Fruit fly (Drosophila melanogaster): ENCODE data around the gene CG11760.

Gene CG11760

DNA sequence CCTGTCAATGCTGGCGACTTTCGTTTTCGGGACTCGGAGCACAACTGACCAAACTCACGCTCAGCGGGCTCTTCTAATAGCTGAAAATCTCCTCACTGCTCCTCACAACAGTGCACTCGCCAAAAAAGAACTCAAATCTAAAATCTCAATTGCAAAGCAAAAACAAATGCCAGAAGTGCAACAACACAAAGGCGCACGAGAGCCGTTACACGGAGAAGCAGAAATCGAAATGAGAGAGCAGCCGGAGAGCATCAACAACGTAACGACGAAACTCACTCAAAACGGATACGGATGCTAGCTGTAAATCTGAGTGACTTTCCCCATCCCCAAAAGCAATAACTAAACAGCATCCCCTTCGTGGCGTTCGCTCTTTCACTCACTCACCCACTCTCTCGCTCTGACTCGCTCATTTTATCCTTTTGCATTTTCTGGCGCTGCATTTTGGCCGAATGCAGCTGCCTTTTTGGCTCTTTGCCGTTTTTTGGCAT, 21.2 kb upstream of the CG11760 start, which contains the start of gene hb:
Gene hb (minus strand): TSS at position 51 of the 488 bp plus-strand sequence.
- TF ChIP-seq pan (optimal IDR thresholded peaks at IDR 0.05) (no peak), psq (optimal IDR thresholded peaks at IDR 0.05) (no peak), usp (GFP tag; optimal IDR thresholded peaks at IDR 0.05) (no peak), EcR (GFP tag; optimal IDR thresholded peaks at IDR 0.05) (no peak), Dll (optimal IDR thresholded peaks at IDR 0.05) (no peak), CG8478 (optimal IDR thresholded peaks at IDR 0.05) (no peak)

DNA sequence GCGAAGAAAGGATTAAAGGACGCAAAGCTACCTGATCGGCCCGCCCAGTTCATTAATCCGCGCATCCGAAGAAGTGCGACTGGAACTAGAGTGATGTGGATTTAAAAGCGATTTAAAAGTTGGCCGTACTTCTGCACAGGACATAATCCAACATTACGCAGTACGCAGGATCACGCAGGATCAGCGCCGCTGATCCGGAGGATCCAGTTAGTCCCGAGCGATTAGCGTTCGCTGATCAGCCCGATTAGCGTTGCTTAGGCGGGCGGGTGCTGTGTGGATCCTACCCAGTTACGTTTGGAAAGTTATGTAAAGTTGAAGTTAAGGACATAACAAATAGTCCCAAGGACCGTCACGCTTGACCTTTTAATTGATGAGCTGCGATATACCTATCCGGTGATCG, 19.8 kb upstream of the CG11760 start:
- TF ChIP-seq usp (GFP tag; optimal IDR thresholded peaks at IDR 0.05) = no peak
- no peak for TF ChIP-seq psq (optimal IDR thresholded peaks at IDR 0.05)
- no peak for TF ChIP-seq CG8478 (optimal IDR thresholded peaks at IDR 0.05)
- no peak for TF ChIP-seq EcR (GFP tag; optimal IDR thresholded peaks at IDR 0.05)

DNA sequence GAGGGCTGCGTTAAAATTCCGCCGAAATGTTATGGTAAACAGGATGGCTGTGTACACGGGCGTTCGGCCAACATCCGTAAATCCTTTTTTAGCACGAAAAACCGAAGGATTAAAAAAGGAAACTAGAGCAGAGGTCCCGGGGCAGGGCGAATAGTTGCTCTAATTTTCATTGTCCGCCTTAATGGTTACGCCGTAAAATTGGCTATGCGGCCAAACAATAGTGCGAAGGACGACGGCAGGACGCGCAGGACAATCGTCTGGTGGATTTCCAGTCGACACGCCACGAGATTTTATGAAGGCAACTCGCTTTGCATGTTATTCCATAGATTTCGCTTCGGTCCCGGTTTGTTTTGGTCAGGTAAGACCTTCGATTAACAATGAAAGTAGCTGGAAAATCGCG, 18.3 kb upstream of the CG11760 start:
- TF ChIP-seq Dll (optimal IDR thresholded peaks at IDR 0.05) (no peak), CG8478 (optimal IDR thresholded peaks at IDR 0.05) (no peak), pan (optimal IDR thresholded peaks at IDR 0.05) (no peak), psq (optimal IDR thresholded peaks at IDR 0.05) (no peak), usp (GFP tag; optimal IDR thresholded peaks at IDR 0.05) (no peak), EcR (GFP tag; optimal IDR thresholded peaks at IDR 0.05) (no peak)

DNA sequence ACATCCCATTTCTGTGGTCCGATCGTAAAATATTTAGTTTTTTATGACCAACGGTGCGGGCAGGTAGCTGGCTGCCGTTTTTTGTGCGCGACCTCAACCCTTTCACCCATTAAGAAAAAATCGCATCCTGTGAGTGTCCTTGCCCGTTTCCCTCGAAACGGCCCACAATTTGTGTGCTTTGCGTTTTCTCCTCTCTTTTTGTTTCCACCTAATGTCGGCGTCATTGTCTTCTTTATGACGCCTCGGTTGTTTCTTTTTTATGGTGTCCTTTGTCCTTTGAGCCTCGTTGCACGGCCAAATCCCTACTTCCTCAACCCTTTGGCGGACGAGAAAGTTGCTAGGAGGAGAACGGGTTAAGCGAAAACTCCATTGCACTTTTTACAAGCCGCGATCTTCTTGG, 17.8 kb upstream of the CG11760 start:
- TF ChIP-seq usp (GFP tag; optimal IDR thresholded peaks at IDR 0.05) (no peak), EcR (GFP tag; optimal IDR thresholded peaks at IDR 0.05) (no peak), psq (optimal IDR thresholded peaks at IDR 0.05) (no peak), CG8478 (optimal IDR thresholded peaks at IDR 0.05) (no peak), Dll (optimal IDR thresholded peaks at IDR 0.05) (no peak), pan (optimal IDR thresholded peaks at IDR 0.05) (no peak)

DNA sequence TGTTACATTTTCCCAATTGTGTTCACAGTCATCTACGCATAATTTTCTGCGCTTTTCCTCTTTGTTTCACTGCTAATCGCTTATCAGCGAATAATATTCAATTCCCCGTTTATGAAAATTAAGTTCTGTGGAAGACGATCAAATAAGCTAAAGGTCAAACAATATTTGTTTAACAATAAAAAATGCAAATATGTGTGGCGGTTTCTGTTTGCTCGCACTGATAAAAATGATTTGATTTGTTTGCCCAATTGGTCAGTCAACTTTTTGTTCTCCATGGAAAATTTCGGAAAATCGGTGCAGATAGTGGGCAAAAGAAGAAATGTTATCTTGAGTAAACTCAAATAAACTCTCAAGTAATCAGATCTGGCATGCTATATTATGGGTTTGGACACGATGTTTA, 14.3 kb upstream of the CG11760 start:
- TF ChIP-seq Dll (optimal IDR thresholded peaks at IDR 0.05) (no peak), CG8478 (optimal IDR thresholded peaks at IDR 0.05) (no peak), EcR (GFP tag; optimal IDR thresholded peaks at IDR 0.05) (no peak), pan (optimal IDR thresholded peaks at IDR 0.05) (no peak), psq (optimal IDR thresholded peaks at IDR 0.05) (no peak), usp (GFP tag; optimal IDR thresholded peaks at IDR 0.05) (no peak)

DNA sequence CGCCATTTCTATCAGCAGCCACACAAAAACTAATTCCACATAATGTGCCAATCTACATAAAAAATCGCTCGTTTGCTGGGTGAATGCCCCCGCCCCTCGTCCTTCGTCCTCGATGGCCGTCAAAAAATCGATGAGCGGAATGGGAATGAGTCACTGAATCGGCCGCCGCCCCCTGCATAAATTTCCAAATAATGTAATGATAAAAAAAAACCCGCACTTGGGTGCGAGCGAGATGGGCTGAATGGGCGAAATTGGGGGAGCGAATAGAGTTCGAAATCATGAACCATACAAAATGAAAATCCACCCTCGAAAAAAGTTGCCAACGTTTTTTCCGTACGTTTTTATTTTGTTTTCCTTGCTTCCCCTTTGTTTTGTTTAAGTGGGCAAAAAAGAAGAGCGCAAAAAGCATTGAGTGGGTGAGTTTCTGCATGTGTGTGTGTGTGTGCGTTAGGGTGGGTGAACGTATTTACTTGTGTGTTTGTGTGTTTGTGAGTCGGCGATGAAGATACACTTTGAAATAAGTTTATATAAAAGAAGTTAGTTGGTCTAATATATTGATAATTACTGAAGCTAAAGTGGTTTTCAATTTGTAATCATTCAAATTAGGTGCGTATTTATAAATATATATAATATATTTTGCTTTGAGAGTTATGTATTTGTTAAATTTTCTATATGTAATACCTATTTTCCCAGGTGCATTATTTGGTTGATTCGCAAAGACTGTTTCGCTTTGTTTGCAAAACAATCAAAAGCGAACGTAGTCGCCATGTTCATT, 13.5 kb upstream of the CG11760 start:
- TF ChIP-seq usp (GFP tag; optimal IDR thresholded peaks at IDR 0.05) (no peak), CG8478 (optimal IDR thresholded peaks at IDR 0.05) (no peak), EcR (GFP tag; optimal IDR thresholded peaks at IDR 0.05) (no peak), pan (optimal IDR thresholded peaks at IDR 0.05) (no peak), psq (optimal IDR thresholded peaks at IDR 0.05) (no peak), Dll (optimal IDR thresholded peaks at IDR 0.05) (no peak)

DNA sequence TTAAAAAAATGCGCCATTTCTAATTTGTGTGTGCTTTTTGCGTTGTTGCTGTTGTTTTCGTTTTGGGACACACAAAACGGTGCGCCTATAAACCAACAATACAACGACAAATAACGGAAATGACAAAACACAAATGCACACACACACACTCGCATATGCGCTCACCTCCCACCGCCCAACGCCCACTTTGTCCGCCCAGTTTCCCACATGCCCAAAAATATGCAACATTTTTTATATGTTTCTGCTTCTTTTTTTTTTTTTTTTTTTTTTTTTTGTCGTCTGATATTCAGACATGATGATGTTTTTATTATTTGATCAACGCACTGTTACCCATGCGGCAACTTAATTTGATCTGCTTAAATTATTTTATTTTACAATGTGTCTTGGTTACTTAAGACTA, 11.8 kb upstream of the CG11760 start:
- TF ChIP-seq CG8478 (optimal IDR thresholded peaks at IDR 0.05) = no peak
- no peak for TF ChIP-seq Dll (optimal IDR thresholded peaks at IDR 0.05)
- no peak for TF ChIP-seq EcR (GFP tag; optimal IDR thresholded peaks at IDR 0.05)
- TF ChIP-seq usp (GFP tag; optimal IDR thresholded peaks at IDR 0.05) = no peak
- no peak for TF ChIP-seq pan (optimal IDR thresholded peaks at IDR 0.05)
- no peak for TF ChIP-seq psq (optimal IDR thresholded peaks at IDR 0.05)

DNA sequence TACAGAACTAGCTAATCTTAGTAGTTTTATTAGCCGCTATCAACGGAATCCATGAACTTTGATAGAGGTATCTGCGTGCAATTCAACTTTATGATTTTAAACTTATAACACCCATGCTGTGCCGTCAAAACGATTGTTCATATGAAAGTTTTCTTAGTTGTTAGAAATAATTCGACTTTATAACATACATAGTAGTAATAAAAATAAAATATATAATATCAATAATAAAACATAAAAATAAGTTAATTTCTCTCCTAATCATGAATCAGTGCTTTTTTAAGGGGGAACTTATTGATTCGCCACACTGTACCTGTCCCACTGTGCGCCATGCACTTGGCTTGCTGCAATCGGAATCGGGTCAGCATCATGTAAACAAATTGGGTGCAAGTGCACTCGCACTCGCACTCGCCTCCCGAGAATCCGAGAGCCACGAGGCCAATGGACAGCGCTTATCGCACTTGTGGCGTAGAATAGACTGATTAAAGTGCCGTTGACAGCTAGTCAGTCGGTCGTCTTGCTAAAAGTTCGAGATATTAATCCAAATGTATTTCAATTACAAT, 7.0 kb upstream of the CG11760 start:
- TF ChIP-seq usp (GFP tag; optimal IDR thresholded peaks at IDR 0.05) (no peak), pan (optimal IDR thresholded peaks at IDR 0.05) (no peak), psq (optimal IDR thresholded peaks at IDR 0.05) (no peak)

DNA sequence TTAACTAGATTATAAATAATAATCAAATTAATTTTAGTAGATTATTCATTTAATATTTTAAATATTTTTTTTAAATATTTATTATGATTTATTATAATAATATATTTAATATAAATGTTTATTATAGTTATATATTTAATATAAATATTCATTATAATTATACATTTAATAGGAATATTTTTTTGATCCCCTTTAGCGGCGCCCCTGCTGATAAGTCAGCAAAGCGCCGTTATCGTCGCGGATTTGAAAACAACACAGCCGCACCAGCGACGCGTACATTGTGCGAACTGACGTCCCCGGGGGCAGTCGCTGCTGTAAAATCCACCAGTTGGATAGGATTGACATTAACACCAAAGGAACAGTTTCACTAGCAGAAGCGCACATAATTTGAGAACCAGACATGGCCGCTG, 6.3 kb upstream of the CG11760 start, which contains the start of gene CG8112:
Gene CG8112 (plus strand): TSS at position 212 of the 410 bp plus-strand sequence.
- no peak for TF ChIP-seq pan (optimal IDR thresholded peaks at IDR 0.05)
- no peak for TF ChIP-seq EcR (GFP tag; optimal IDR thresholded peaks at IDR 0.05)
- TF ChIP-seq CG8478 (optimal IDR thresholded peaks at IDR 0.05) = no peak
- TF ChIP-seq psq (optimal IDR thresholded peaks at IDR 0.05) = no peak
- TF ChIP-seq usp (GFP tag; optimal IDR thresholded peaks at IDR 0.05) = no peak
- TF ChIP-seq Dll (optimal IDR thresholded peaks at IDR 0.05) = no peak

DNA sequence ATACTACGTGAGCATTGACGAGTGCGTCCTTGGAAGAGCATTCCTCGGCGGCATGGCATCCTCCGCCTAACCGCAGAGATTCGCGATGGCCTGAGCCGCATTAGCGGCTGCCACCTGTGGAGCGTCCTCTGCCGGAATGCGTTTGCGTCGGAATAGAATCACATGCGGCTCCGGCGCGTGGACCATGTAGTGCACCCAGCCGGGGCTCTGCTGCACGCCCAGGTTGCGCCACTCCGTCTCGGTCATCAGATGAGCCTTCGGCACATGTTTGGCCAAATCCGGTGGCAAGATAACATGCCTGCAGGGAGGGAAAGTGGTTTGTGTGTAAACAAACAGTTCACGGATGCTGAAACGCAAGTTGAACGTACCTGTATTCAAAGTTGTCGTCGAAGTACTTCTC, 3.6 kb upstream of the CG11760 start:
- no peak for TF ChIP-seq usp (GFP tag; optimal IDR thresholded peaks at IDR 0.05)
- TF ChIP-seq Dll (optimal IDR thresholded peaks at IDR 0.05) = no peak
- TF ChIP-seq EcR (GFP tag; optimal IDR thresholded peaks at IDR 0.05) = no peak
- TF ChIP-seq psq (optimal IDR thresholded peaks at IDR 0.05) = no peak
- no peak for TF ChIP-seq pan (optimal IDR thresholded peaks at IDR 0.05)
- TF ChIP-seq CG8478 (optimal IDR thresholded peaks at IDR 0.05) = no peak

DNA sequence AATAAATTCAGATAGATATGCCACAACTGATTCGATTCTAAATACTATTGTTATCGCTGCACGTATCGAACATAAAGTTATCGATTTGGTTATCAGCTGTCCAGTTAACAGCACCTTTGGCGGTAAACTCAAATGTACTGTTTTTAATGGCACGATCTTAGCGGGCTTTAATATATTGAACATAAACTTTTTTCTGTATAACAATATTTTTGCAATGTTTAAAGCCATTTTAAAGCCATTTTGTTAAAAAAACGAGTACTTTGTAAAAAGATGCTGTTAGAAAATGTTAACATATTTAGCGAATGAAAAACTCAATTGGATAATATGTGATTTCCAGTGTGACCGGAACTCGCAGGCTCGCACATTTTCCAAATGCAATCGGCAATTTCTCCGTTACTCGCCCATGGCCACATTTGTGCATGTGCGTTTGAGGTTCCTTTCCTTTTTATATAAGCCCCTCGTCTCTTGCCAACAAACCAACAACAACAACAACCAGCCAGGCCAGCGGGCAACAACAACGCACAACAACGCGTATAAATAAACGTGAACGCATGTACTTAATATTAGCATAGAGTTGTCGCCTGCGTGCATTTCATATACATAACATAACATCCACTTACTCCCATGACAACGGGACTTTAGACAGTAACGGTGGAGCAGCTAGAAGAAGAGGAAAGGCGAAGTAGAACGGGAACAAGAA, 3.0 kb upstream of the CG11760 start, which contains the start of gene TMEM216:
Gene TMEM216 (plus strand): TSS at position 393 of the 700 bp plus-strand sequence.
- TF ChIP-seq pan (optimal IDR thresholded peaks at IDR 0.05) (no peak), CG8478 (optimal IDR thresholded peaks at IDR 0.05) (no peak), Dll (optimal IDR thresholded peaks at IDR 0.05) (no peak), EcR (GFP tag; optimal IDR thresholded peaks at IDR 0.05) (no peak), psq (optimal IDR thresholded peaks at IDR 0.05) (no peak), usp (GFP tag; optimal IDR thresholded peaks at IDR 0.05) (no peak)

DNA sequence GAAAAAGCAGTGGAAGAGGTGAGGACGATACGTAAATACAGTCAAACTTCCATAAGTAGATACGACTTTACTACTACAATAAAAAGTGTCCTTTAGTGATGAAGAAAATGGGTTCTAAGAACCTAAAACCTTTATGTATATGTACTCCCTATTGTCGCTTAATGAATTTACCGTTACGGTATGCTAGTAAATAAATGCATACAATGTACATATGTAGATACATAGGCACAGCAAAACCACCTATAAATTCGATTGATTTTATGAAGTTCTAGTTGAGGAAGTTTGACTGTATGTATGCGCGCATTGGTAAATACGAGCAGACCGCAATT, 2.5 kb upstream of the CG11760 start:
- TF ChIP-seq pan (optimal IDR thresholded peaks at IDR 0.05) (no peak), usp (GFP tag; optimal IDR thresholded peaks at IDR 0.05) (no peak)

Measured in whole organism.